Worm (Caenorhabditis elegans) whole organism, early embryonic: Measurements from ENCODE around the gene dao-3.

Experiments
- F13C5.2 ChIP-seq: sonication (generic microtip); optimal IDR thresholded peaks from 2 replicates; lab custom pipeline; 2017; ENCODE audit warnings: mild to moderate bottlenecking, missing genetic modification characterization, inconsistent platforms, missing compliant biosample characterization
- aly-1 ChIP-seq: sonication (generic microtip); optimal IDR thresholded peaks from 2 replicates; lab custom pipeline; 2016; ENCODE audit warnings: missing genetic modification characterization, missing compliant biosample characterization
- ama-1 ChIP-seq: fragments of 150-350 bp; optimal IDR thresholded peaks from 2 replicates; lab custom pipeline; 2014
- ceh-13 ChIP-seq: fragments of 200-800 bp; sonication (Bioruptor generic); optimal IDR thresholded peaks from 2 replicates; lab custom pipeline; 2018; ENCODE audit warnings: mild to moderate bottlenecking, missing genetic modification characterization, missing compliant biosample characterization
- hmg-4 ChIP-seq: fragments of 200-800 bp; sonication (Bioruptor generic); optimal IDR thresholded peaks from 2 replicates; lab custom pipeline; 2018; ENCODE audit warnings: mild to moderate bottlenecking, missing genetic modification characterization, missing compliant biosample characterization
- hnd-1 ChIP-seq: sonication (generic microtip); optimal IDR thresholded peaks from 2 replicates; lab custom pipeline; 2016; ENCODE audit warnings: missing genetic modification characterization, missing compliant biosample characterization
- scrt-1 ChIP-seq: fragments of 200-800 bp; sonication (Bioruptor generic); IDR thresholded peaks from 2 replicates; pipeline ENCODE4 v1.3.6; 2022; ENCODE audit warnings: missing genetic modification characterization, missing compliant biosample characterization
- sea-1 ChIP-seq: fragments of 200-800 bp; sonication (Bioruptor generic); conservative IDR thresholded peaks from 2 replicates; pipeline ENCODE4 v1.3.6; 2022; ENCODE audit warnings: missing genetic modification characterization, missing compliant biosample characterization
- tbx-11 ChIP-seq: fragments of 200-800 bp; sonication (Bioruptor generic); IDR thresholded peaks from 2 replicates; pipeline ENCODE4 v1.3.6; 2022; ENCODE audit warnings: missing genetic modification characterization, missing compliant biosample characterization
- tra-4 ChIP-seq: sonication (generic microtip); optimal IDR thresholded peaks from 2 replicates; lab custom pipeline; 2017; ENCODE audit warnings: missing genetic modification characterization, missing compliant biosample characterization

ce11 chrX:8083919-8084318, 2.4 kb downstream of the dao-3 start, which contains the start of gene K07E3.4:
- TF ChIP-seq tbx-11 (no peak), ama-1 (lab: Kevin White, UChicago) (no peak), scrt-1 (GFP tag; lab: Robert Waterston, UW) (no peak), tra-4 (tag; lab: Kevin White, UChicago) (no peak), aly-1 (tag; lab: Kevin White, UChicago) (no peak), hmg-4 (GFP tag; lab: Kevin White, UChicago) (no peak), sea-1 (GFP tag; lab: Robert Waterston, UW) (no peak), hnd-1 (no peak), ceh-13 (GFP tag; lab: Kevin White, UChicago) (no peak), F13C5.2 (tag; lab: Kevin White, UChicago) (no peak)
